Fruit fly (Drosophila melanogaster) whole organism, embryonic: ENCODE measurements around the gene CG18675.

Experiments
- Abd-B ChIP-seq: fragments of 200-800 bp; sonication (Bioruptor generic); optimal IDR thresholded peaks from 2 replicates; lab custom pipeline; 2018; ENCODE audit warnings: missing biosample characterization, mild to moderate bottlenecking, missing genetic modification characterization, moderate library complexity
- CG11560 ChIP-seq: fragments of 200-800 bp; sonication (Bioruptor generic); IDR thresholded peaks from 3 replicates; pipeline ENCODE4 v1.3.6; 2022; ENCODE audit warnings: missing biosample characterization, missing genetic modification characterization
- CG1233 ChIP-seq: fragments of 200-800 bp; sonication (Bioruptor generic); optimal IDR thresholded peaks from 4 replicates; lab custom pipeline; 2018; ENCODE audit warnings: missing biosample characterization, mild to moderate bottlenecking, missing genetic modification characterization
- CG12744 ChIP-seq: fragments of 200-800 bp; sonication (Bioruptor generic); optimal IDR thresholded peaks from 2 replicates; lab custom pipeline; 2016; ENCODE audit warnings: missing biosample characterization, missing genetic modification characterization
- CG14014 ChIP-seq: fragments of 200-800 bp; sonication (Bioruptor generic); IDR thresholded peaks from 2 replicates; pipeline ENCODE4 v1.3.6; 2022; ENCODE audit warnings: missing biosample characterization, missing genetic modification characterization
- CG14667 ChIP-seq: fragments of 200-800 bp; sonication (Bioruptor generic); IDR thresholded peaks from 2 replicates; pipeline ENCODE4 v1.3.6; 2022; ENCODE audit warnings: missing biosample characterization, missing genetic modification characterization
- CG15696 ChIP-seq: fragments of 200-800 bp; sonication (Bioruptor generic); optimal IDR thresholded peaks from 2 replicates; lab custom pipeline; 2019; ENCODE audit warnings: missing biosample characterization, mild to moderate bottlenecking, missing genetic modification characterization, moderate library complexity
- CG17612 ChIP-seq: fragments of 200-800 bp; sonication (Bioruptor generic); IDR thresholded peaks from 2 replicates; pipeline ENCODE4 v1.3.6; 2022; ENCODE audit warnings: missing biosample characterization, missing genetic modification characterization
- CG30020 ChIP-seq: fragments of 200-800 bp; optimal IDR thresholded peaks from 2 replicates; lab custom pipeline; 2019; ENCODE audit warnings: missing biosample characterization, mild to moderate bottlenecking, missing genetic modification characterization, moderate library complexity
- CG4820 ChIP-seq: fragments of 200-800 bp; sonication (Bioruptor generic); optimal IDR thresholded peaks from 3 replicates; lab custom pipeline; 2016; ENCODE audit warnings: missing biosample characterization, missing genetic modification characterization
- D19A ChIP-seq: fragments of 200-800 bp; optimal IDR thresholded peaks from 3 replicates; lab custom pipeline; 2019; ENCODE audit warnings: missing biosample characterization, mild to moderate bottlenecking, missing genetic modification characterization, moderate library complexity
- Dek ChIP-seq: fragments of 200-800 bp; sonication (Bioruptor generic); optimal IDR thresholded peaks from 3 replicates; lab custom pipeline; 2019; ENCODE audit warnings: missing biosample characterization, mild to moderate bottlenecking, missing genetic modification characterization, moderate library complexity
- MTF-1 ChIP-seq: fragments of 200-800 bp; sonication (Bioruptor generic); optimal IDR thresholded peaks from 2 replicates; lab custom pipeline; 2018; ENCODE audit warnings: missing biosample characterization, mild to moderate bottlenecking, missing genetic modification characterization, borderline replicate concordance
- Max ChIP-seq: fragments of 200-800 bp; sonication (Bioruptor generic); optimal IDR thresholded peaks from 2 replicates; lab custom pipeline; 2016; ENCODE audit warnings: missing biosample characterization, mild to moderate bottlenecking, missing genetic modification characterization
- Ravus ChIP-seq: fragments of 200-800 bp; sonication (Bioruptor generic); IDR thresholded peaks from 2 replicates; pipeline ENCODE4 v1.3.6; 2022; ENCODE audit warnings: missing biosample characterization, missing genetic modification characterization
- Side ChIP-seq: fragments of 200-800 bp; sonication (Bioruptor generic); optimal IDR thresholded peaks from 2 replicates; lab custom pipeline; 2016; ENCODE audit warnings: missing biosample characterization, missing genetic modification characterization
- Sox102F ChIP-seq: fragments of 200-800 bp; sonication (Bioruptor generic); optimal IDR thresholded peaks from 2 replicates; lab custom pipeline; 2018; ENCODE audit warnings: missing biosample characterization, mild to moderate bottlenecking, missing genetic modification characterization, moderate library complexity
- ash1 ChIP-seq: fragments of 200-800 bp; sonication (Bioruptor generic); optimal IDR thresholded peaks from 2 replicates; lab custom pipeline; 2018; ENCODE audit warnings: missing biosample characterization, mild to moderate bottlenecking, missing genetic modification characterization
- croc ChIP-seq: fragments of 200-800 bp; sonication (Bioruptor generic); conservative IDR thresholded peaks from 3 replicates; pipeline ENCODE4 v1.3.6; 2022; ENCODE audit warnings: missing biosample characterization, missing genetic modification characterization
- cwo ChIP-seq: fragments of 200-800 bp; sonication (Bioruptor generic); optimal IDR thresholded peaks from 3 replicates; lab custom pipeline; 2017; ENCODE audit warnings: missing biosample characterization, missing genetic modification characterization, mild to moderate bottlenecking, moderate library complexity, missing genetic modification reagents
- dmrt99B ChIP-seq: fragments of 200-800 bp; sonication (Bioruptor generic); optimal IDR thresholded peaks from 2 replicates; lab custom pipeline; 2018; ENCODE audit warnings: missing biosample characterization, mild to moderate bottlenecking, missing genetic modification characterization, moderate library complexity
- fu2 ChIP-seq: fragments of 200-800 bp; sonication (Bioruptor generic); optimal IDR thresholded peaks from 2 replicates; lab custom pipeline; 2016; ENCODE audit warnings: missing biosample characterization, missing genetic modification characterization
- gcm ChIP-seq: fragments of 200-800 bp; sonication (Bioruptor generic); optimal IDR thresholded peaks from 2 replicates; lab custom pipeline; 2019; ENCODE audit warnings: missing biosample characterization, mild to moderate bottlenecking, missing genetic modification characterization, moderate library complexity
- h ChIP-seq: fragments of >200 bp; optimal IDR thresholded peaks from 2 replicates; lab custom pipeline; 2017
- her ChIP-seq: fragments of 200-800 bp; sonication (Bioruptor generic); optimal IDR thresholded peaks from 2 replicates; lab custom pipeline; 2016; ENCODE audit warnings: missing biosample characterization, missing genetic modification characterization
- ind ChIP-seq: fragments of 200-800 bp; sonication (Bioruptor generic); optimal IDR thresholded peaks from 3 replicates; lab custom pipeline; 2016; ENCODE audit warnings: missing biosample characterization, missing genetic modification characterization
- insv ChIP-seq, 2 experiments: fragments of 200-800 bp; sonication (Bioruptor generic); optimal IDR thresholded peaks; 3 replicates each; lab custom pipeline; 2016 to 2018; ENCODE audit warnings: missing biosample characterization in 2 of 2, missing genetic modification characterization in 2 of 2
- klu ChIP-seq: fragments of 200-800 bp; sonication (Bioruptor generic); IDR thresholded peaks from 2 replicates; pipeline ENCODE4 v1.3.6; 2022; ENCODE audit warnings: missing biosample characterization, missing genetic modification characterization
- lmd ChIP-seq: fragments of 200-800 bp; sonication (Bioruptor generic); IDR thresholded peaks from 2 replicates; pipeline ENCODE4 v1.3.6; 2022; ENCODE audit warnings: missing biosample characterization, missing genetic modification characterization
- luna ChIP-seq: fragments of 200-800 bp; sonication (Bioruptor generic); optimal IDR thresholded peaks from 2 replicates; lab custom pipeline; 2016; ENCODE audit warnings: missing biosample characterization, missing genetic modification characterization
- nau ChIP-seq: fragments of 200-800 bp; sonication (Bioruptor generic); optimal IDR thresholded peaks from 3 replicates; lab custom pipeline; 2017; ENCODE audit warnings: missing biosample characterization, mild to moderate bottlenecking, missing genetic modification characterization, missing genetic modification reagents
- nmo ChIP-seq: fragments of 200-800 bp; sonication (Bioruptor generic); optimal IDR thresholded peaks from 2 replicates; lab custom pipeline; 2018; ENCODE audit warnings: missing biosample characterization, mild to moderate bottlenecking, missing genetic modification characterization, moderate library complexity
- phol ChIP-seq: fragments of 200-800 bp; sonication (Bioruptor generic); optimal IDR thresholded peaks from 3 replicates; lab custom pipeline; 2018; ENCODE audit warnings: missing biosample characterization, mild to moderate bottlenecking, missing genetic modification characterization, moderate library complexity
- psq ChIP-seq: fragments of 200-800 bp; sonication (Bioruptor generic); optimal IDR thresholded peaks from 2 replicates; lab custom pipeline; 2017; ENCODE audit warnings: missing biosample characterization, missing genetic modification characterization
- rib ChIP-seq: fragments of 200-800 bp; sonication (Bioruptor generic); IDR thresholded peaks from 2 replicates; pipeline ENCODE4 v1.3.6; 2022; ENCODE audit warnings: missing biosample characterization, missing genetic modification characterization
- row ChIP-seq: fragments of 200-800 bp; sonication (Bioruptor generic); IDR thresholded peaks from 3 replicates; pipeline ENCODE4 v1.3.6; 2022; ENCODE audit warnings: missing biosample characterization, missing genetic modification characterization
- sens-2 ChIP-seq: fragments of 200-800 bp; sonication (Bioruptor generic); IDR thresholded peaks from 2 replicates; pipeline ENCODE4 v1.3.6; 2022; ENCODE audit warnings: missing biosample characterization, missing genetic modification characterization
- slbo ChIP-seq: fragments of 200-800 bp; sonication (Bioruptor generic); IDR thresholded peaks from 2 replicates; pipeline ENCODE4 v1.3.6; 2022; ENCODE audit warnings: missing biosample characterization, missing genetic modification characterization
- sr ChIP-seq: fragments of 200-800 bp; sonication (Bioruptor generic); IDR thresholded peaks from 3 replicates; pipeline ENCODE4 v1.3.6; 2022; ENCODE audit warnings: missing biosample characterization, missing genetic modification characterization
- stwl ChIP-seq: fragments of 200-800 bp; sonication (Bioruptor generic); optimal IDR thresholded peaks from 3 replicates; lab custom pipeline; 2018; ENCODE audit warnings: missing biosample characterization, mild to moderate bottlenecking, missing genetic modification characterization, moderate library complexity
- vfl ChIP-seq: fragments of 200-800 bp; sonication (Bioruptor generic); optimal IDR thresholded peaks from 2 replicates; lab custom pipeline; 2016; ENCODE audit warnings: missing biosample characterization, missing genetic modification characterization
- zf30C ChIP-seq: fragments of 200-800 bp; sonication (Bioruptor generic); optimal IDR thresholded peaks from 3 replicates; lab custom pipeline; 2018; ENCODE audit warnings: missing biosample characterization, mild to moderate bottlenecking, missing genetic modification characterization

Gene CG18675

dm6 chr3L:4193730-4194649, 20.3 kb downstream of the CG18675 start, which contains the start of gene CG43367 (continued):
- peak; percentile 15 for TF ChIP-seq nmo
- peak; percentile 4 for TF ChIP-seq fu2
- TF ChIP-seq insv (GFP tag; optimal IDR thresholded peaks at IDR 0.05; lab: Kevin White, UChicago) = peak in 1 of 2 experiments; percentile 47
- 0 out of 2 replicates have a peak, but pooled peaks have one; percentile 21 for TF ChIP-seq klu (GFP tag; lab: Robert Waterston, UW)
- TF ChIP-seq gcm (GFP tag; lab: Kevin White, UChicago) = no peak
- no peak for TF ChIP-seq CG30020
- TF ChIP-seq zf30C (GFP tag; lab: Kevin White, UChicago) = no peak
- TF ChIP-seq row (GFP tag; lab: Robert Waterston, UW) = no peak
- TF ChIP-seq Max (GFP tag; lab: Kevin White, UChicago) = no peak
- no peak for TF ChIP-seq rib (GFP tag; lab: Robert Waterston, UW)
- TF ChIP-seq Side (GFP tag; lab: Kevin White, UChicago) = peak; percentile 20
- TF ChIP-seq sr (GFP tag; lab: Robert Waterston, UW) = peak; percentile 77
- no peak for TF ChIP-seq CG12744 (GFP tag; lab: Kevin White, UChicago)
- no peak for TF ChIP-seq Abd-B (GFP tag; lab: Kevin White, UChicago)
- no peak for TF ChIP-seq CG4820 (GFP tag; lab: Kevin White, UChicago)
- peak; percentile 50 for TF ChIP-seq stwl (tag; lab: Kevin White, UChicago)
- TF ChIP-seq CG15696 (tag; lab: Kevin White, UChicago) = no peak
- peak; percentile 6 for TF ChIP-seq MTF-1 (GFP tag; lab: Kevin White, UChicago)
- TF ChIP-seq croc (GFP tag; lab: Robert Waterston, UW) = no peak
- peak; percentile 41; the same call in 1 of the 2 replicates for TF ChIP-seq slbo (GFP tag; lab: Robert Waterston, UW)
- no peak for TF ChIP-seq CG11560 (tag; lab: Robert Waterston, UW)
- no peak for TF ChIP-seq Ravus (GFP tag; lab: Robert Waterston, UW)
- no peak for TF ChIP-seq CG1233 (GFP tag; lab: Kevin White, UChicago)
- TF ChIP-seq, all 482 proteins: peak for 69

dm6 chr3L:4204239-4204638, 30.6 kb downstream of the CG18675 start, which contains the start of gene CG15005:
Gene CG15005 (minus strand): TSS chr3L:4204339.
- TF ChIP-seq lmd (GFP tag; lab: Robert Waterston, UW) (no peak), luna (GFP tag; lab: Kevin White, UChicago) (no peak), h (lab: Kevin White, UChicago) (no peak), dmrt99B (tag; lab: Kevin White, UChicago) (no peak), Dek (tag; lab: Kevin White, UChicago) (no peak), vfl (GFP tag; lab: Kevin White, UChicago) (no peak), nau (GFP tag; lab: Kevin White, UChicago) (no peak), psq (no peak), CG14014 (GFP tag; lab: Robert Waterston, UW) (no peak), sens-2 (no peak), Sox102F (GFP tag; lab: Kevin White, UChicago) (no peak), D19A (tag; lab: Kevin White, UChicago) (no peak), her (GFP tag; lab: Kevin White, UChicago) (no peak), cwo (no peak), phol (tag; lab: Kevin White, UChicago) (no peak), CG14667 (no peak), ind (GFP tag; lab: Kevin White, UChicago) (no peak), CG17612 (GFP tag; lab: Robert Waterston, UW) (no peak), ash1 (GFP tag; lab: Kevin White, UChicago) (no peak)
